Worm (Caenorhabditis elegans): ENCODE results near the gene K08D9.9.

K08D9.9 gene

DNA sequence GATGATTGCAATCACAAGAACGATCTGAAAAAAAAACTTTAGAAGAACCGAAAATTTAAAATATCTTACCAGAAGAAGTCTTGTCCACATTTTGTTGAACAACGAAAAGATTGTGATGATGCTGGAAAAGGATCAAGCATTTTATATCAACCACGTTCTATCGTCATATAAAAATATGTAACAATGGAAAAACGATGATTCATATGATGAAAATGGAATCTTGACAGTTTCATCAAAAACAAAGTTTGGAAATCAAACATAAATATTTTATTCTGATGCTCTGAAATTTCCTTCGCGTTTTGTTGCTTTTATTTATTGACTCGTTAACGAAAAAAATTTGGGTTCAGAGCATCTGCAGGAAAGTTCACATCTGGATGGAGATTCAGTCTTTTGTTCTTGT lies at the start of gene K08D9.9, which contains the start of gene str-16:
Gene K08D9.9, minus strand, starts transcription at position 101 of the 400 bp plus-strand sequence.
Gene str-16, plus strand, starts transcription at position 266 of the 400 bp plus-strand sequence.
- TF ChIP-seq W03F9.2 (tag; optimal IDR thresholded peaks at IDR 0.05): no peak
- TF ChIP-seq him-1 (tag; optimal IDR thresholded peaks at IDR 0.05): no peak
- TF ChIP-seq dao-5 (tag; optimal IDR thresholded peaks at IDR 0.05): no peak

DNA sequence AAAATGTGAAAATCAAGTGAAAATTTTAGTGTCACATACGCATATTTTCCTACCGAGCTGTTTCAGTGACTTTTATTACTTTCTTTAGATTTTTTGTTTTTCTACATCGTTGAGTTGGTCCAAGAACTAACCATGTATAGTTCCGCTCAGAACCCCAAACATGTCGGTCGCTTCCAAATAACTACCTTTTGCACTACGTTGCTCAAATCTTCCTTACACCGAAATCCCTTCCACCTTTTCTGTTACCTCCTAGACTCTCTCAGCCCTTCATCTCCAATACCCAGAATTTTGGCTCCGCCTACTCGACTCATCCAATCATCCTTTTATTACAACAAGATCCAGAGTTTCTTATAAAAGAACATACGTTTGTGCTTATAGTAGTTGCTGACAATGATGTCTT lies 48.1 kb upstream of the K08D9.9 start, which contains the start of gene F35F10.5:
Gene F35F10.5, plus strand, starts transcription at position 301 of the 400 bp plus-strand sequence.
- TF ChIP-seq W03F9.2 (tag; optimal IDR thresholded peaks at IDR 0.05) (no peak), him-1 (tag; optimal IDR thresholded peaks at IDR 0.05) (no peak), dao-5 (tag; optimal IDR thresholded peaks at IDR 0.05) (no peak)

DNA sequence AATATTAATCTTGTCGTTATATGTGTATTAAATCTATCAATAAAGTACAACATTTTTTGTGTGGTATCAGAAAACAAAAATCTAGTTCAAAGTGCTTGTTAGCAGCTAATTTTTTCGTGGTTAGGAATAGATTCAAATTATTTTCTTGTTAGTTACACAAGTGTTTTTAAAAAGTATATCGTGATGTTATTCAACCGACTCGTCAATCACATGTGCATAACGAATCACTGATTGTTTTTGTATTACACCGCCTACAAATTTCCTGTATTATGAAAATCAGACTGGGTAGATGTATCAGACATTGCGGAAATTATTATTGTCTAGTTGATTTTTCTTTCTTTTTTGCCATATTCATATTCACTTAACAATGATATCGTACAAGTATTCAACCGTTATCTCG lies 46.4 kb upstream of the K08D9.9 start, which contains the start of gene str-64:
Gene str-64, plus strand, starts transcription at position 301 of the 400 bp plus-strand sequence.
- TF ChIP-seq dao-5 (tag; optimal IDR thresholded peaks at IDR 0.05): no peak
- no peak for TF ChIP-seq W03F9.2 (tag; optimal IDR thresholded peaks at IDR 0.05)
- TF ChIP-seq him-1 (tag; optimal IDR thresholded peaks at IDR 0.05): no peak

DNA sequence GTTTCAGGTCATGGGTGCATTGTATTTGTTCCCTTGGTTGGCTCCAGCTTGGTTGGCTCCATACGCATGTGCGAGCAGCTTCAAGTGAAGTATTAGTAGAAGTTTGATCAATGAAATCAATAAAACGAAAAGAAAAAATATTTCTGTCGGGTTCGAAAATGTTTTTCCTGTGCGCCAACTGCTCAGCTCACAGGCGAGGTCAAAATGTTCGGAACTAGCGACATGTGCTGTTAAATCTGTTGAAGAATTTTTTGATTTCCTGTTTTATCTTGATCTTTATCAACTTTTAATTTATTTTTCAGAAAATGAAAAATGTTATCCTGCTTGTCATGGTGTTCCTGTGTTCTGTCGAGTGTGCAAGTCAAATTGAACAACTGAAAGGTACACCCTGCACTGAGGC lies 45.0 kb upstream of the K08D9.9 start, which contains the start of gene T28A11.25:
Gene T28A11.25, plus strand, starts transcription at position 301 of the 400 bp plus-strand sequence.
- no peak for TF ChIP-seq W03F9.2 (tag; optimal IDR thresholded peaks at IDR 0.05)
- no peak for TF ChIP-seq dao-5 (tag; optimal IDR thresholded peaks at IDR 0.05)
- no peak for TF ChIP-seq him-1 (tag; optimal IDR thresholded peaks at IDR 0.05)

DNA sequence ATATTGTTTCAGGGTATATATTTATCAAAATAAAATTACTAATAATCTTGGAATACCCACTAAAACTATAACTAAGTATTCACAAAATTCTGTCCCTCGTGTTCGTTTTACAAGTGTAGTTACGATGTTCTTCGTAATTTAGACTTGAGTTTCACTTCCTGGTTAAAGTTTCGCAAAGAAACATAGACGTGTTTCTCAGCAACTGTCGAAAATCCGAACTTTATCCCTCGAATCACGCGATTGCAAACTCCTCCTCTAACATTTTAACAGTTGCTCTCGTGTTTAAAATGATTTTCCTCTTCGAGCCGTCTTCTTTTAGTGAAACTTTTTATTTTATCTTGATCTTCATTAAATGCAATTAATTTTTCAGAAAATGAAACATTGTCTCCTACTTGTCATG lies 43.5 kb upstream of the K08D9.9 start, which contains the start of gene T28A11.2:
Gene T28A11.2, plus strand, starts transcription at position 371 of the 400 bp plus-strand sequence.
- no peak for TF ChIP-seq dao-5 (tag; optimal IDR thresholded peaks at IDR 0.05)
- TF ChIP-seq W03F9.2 (tag; optimal IDR thresholded peaks at IDR 0.05): no peak
- no peak for TF ChIP-seq him-1 (tag; optimal IDR thresholded peaks at IDR 0.05)

DNA sequence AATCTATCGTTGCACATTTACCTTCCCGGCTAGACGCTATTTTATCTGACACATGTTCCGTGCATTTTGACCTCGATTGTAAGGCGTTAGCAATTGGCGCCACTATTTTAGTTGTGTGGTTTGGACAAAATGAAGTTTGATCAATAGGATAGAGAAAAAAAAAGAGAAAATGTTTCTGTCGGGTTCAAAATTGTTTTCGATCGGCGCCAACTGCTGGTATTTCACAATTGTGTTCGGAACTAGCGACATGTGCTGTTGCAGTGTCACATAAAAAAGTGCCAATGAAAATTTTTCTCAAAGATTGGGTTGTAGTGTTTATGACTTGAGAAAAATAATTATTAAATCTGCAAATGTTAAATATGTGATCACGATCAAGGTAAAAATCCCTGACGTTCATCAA lies 42.6 kb upstream of the K08D9.9 start:
- TF ChIP-seq dao-5 (tag; optimal IDR thresholded peaks at IDR 0.05): no peak
- no peak for TF ChIP-seq him-1 (tag; optimal IDR thresholded peaks at IDR 0.05)
- no peak for TF ChIP-seq W03F9.2 (tag; optimal IDR thresholded peaks at IDR 0.05)

DNA sequence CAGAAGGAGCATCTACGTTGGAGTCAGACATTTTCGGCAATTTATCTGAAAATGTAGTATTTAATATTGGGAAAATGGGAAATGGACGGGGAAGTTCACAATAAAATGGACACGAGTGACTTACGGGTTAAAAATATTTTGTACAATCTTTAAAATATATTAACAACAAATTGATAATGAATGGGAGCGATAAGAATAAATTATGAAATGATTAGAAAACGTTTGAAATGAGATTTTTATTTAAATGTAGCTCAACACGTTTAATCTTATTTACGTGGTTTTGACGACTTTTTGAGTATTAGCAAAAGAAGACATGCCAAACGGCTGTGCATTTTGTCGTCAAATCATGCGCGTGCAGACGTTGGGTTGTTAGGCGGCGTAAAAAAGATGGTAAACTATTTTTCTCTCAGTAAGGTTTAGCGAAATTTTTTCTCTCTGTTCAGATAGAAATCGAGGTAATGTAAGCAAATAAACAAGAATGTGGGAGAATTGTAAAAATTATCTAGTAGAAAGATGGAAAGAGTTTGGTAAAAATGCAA lies 41.7 kb upstream of the K08D9.9 start, which contains the start of gene fbxa-64:
Gene fbxa-64, minus strand, starts transcription at position 51 of the 539 bp plus-strand sequence.
- TF ChIP-seq dao-5 (tag; optimal IDR thresholded peaks at IDR 0.05) (no peak), W03F9.2 (tag; optimal IDR thresholded peaks at IDR 0.05) (no peak), him-1 (tag; optimal IDR thresholded peaks at IDR 0.05) (no peak)

DNA sequence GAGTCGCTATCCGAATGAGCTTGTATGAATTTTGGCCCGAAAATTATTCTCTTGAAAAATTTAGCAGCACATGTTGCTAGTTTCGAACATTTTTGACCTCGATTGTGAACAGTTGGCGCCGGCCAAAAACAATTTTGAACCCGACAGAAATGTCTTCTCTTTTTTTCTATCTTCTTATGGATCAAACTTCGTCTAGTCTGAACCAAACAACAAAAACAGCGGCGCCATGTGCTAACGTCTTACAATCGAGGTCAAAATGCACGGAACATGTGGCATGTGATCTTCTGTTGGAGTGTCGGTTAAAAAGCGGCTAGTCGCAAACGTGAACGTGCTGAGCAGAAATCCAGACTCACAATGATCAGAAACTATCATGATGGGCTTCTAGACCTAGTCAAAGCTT lies 39.7 kb upstream of the K08D9.9 start:
- TF ChIP-seq W03F9.2 (tag; optimal IDR thresholded peaks at IDR 0.05) (no peak), him-1 (tag; optimal IDR thresholded peaks at IDR 0.05) (no peak), dao-5 (tag; optimal IDR thresholded peaks at IDR 0.05) (no peak)

DNA sequence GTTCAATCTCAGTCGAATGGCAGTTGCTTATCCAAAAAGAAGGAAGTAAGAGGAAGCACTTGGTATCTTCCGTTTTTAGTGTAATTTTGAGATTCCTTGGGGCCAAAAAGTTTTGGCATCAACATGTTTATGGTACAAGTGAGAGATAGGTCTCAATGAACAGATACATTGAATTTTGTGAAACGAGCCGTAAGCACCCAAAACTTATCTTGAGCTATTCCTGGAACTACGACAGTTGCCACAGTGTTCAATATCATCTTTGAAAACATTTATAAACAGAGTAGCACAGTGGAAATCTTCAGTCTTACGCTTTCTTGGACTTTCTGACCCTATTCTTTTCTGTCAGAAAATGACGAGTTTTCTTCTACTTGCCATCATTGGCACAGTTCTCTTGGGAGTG lies 38.5 kb upstream of the K08D9.9 start, which contains the start of gene T28A11.3:
Gene T28A11.3, plus strand, starts transcription at position 301 of the 400 bp plus-strand sequence.
- TF ChIP-seq dao-5 (tag; optimal IDR thresholded peaks at IDR 0.05) (no peak), W03F9.2 (tag; optimal IDR thresholded peaks at IDR 0.05) (no peak), him-1 (tag; optimal IDR thresholded peaks at IDR 0.05) (no peak)

DNA sequence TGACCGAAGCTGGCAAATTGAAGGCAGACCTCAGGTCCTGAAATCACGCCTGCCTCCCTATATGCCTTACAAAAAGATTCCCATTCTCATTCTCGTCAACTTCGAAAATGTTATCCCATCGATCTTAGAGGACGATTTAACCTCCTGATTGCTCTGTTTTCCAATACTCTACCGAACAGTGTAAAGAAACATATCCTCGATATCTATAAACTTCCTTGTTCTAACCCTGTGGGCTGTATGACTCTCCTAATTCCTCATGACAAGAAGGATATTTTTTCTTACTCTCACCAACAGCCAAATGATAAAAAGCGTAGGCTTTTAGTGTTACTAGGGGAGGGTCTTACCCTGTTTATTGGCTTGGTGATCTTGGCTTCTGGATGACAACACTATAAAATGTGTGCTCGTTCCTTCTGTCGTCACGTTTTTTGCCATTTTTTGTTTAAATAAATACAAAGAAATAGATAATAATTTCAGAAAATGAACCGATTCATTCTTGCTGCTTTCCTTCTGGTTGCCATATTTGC lies 37.1 kb upstream of the K08D9.9 start, which contains the start of gene T28A11.4:
Gene T28A11.4, plus strand, starts transcription at position 474 of the 524 bp plus-strand sequence.
- TF ChIP-seq dao-5 (tag; optimal IDR thresholded peaks at IDR 0.05) (no peak), him-1 (tag; optimal IDR thresholded peaks at IDR 0.05) (no peak), W03F9.2 (tag; optimal IDR thresholded peaks at IDR 0.05) (no peak)

DNA sequence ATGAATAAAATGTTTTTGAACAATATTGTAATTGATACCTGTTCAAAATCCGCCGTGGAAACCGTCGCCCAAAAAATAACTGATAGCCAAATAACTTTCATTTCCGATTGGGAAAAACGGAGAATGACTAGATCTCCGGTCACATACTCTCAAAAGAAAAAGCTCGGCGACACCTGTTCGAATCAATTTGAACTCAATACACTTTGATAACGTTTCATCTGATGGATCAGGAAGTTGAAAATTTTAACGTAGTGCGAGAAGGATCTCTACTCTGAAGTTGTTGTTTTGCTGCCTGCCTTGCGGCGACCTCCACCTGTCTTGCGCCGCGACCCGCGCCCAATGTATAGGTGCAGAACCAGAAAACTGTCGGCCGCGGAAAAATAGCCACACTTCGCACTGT lies 36.6 kb upstream of the K08D9.9 start, which contains the start of gene T28A11.20:
Gene T28A11.20, minus strand, starts transcription at position 101 of the 400 bp plus-strand sequence.
- TF ChIP-seq dao-5 (tag; optimal IDR thresholded peaks at IDR 0.05) (no peak), W03F9.2 (tag; optimal IDR thresholded peaks at IDR 0.05) (no peak), him-1 (tag; optimal IDR thresholded peaks at IDR 0.05) (no peak)

DNA sequence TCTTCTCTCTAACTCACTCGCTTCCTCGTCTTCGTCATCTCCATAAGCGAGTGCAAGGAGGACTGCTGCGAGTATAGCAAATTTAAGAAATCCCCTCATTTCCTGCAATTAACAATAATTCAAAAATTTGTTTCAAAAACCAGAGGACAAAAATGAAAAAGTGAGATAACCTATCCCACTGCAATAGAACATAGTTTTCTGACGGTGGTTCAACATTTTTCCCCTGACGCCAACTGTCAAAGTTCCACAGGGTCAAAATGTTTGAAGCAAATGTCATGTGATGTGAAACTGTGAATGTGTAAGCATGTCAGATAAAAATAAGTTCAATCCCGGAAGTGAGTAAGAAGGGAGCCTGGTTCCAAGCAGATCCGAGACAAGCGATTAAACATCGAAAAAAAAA lies 32.9 kb upstream of the K08D9.9 start, which contains the start of gene T28A11.19:
Gene T28A11.19, minus strand, starts transcription at position 108 of the 400 bp plus-strand sequence.
- no peak for TF ChIP-seq W03F9.2 (tag; optimal IDR thresholded peaks at IDR 0.05)
- TF ChIP-seq dao-5 (tag; optimal IDR thresholded peaks at IDR 0.05): no peak
- TF ChIP-seq him-1 (tag; optimal IDR thresholded peaks at IDR 0.05): no peak

DNA sequence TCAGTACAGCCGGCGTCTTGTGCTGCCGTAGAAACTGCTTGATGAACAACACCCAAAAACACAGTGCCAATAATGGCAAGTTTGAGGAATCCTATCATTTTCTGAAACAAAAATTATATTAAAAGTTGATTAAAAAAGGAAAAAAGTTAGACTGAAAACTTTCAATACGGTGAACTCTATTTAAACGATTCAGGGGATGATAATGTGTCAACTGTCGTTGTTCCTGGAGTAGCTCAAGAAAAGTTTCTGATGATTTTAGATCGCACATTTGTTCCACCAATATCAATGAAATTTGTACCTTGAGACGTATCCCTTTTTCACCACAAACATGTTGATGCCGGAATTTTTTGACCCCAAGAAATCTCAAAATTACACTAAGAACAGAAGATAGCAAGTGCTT lies 31.4 kb upstream of the K08D9.9 start, which contains the start of gene T28A11.18:
Gene T28A11.18, minus strand, starts transcription at position 101 of the 400 bp plus-strand sequence.
- TF ChIP-seq W03F9.2 (tag; optimal IDR thresholded peaks at IDR 0.05) (no peak), dao-5 (tag; optimal IDR thresholded peaks at IDR 0.05) (no peak), him-1 (tag; optimal IDR thresholded peaks at IDR 0.05) (no peak)

DNA sequence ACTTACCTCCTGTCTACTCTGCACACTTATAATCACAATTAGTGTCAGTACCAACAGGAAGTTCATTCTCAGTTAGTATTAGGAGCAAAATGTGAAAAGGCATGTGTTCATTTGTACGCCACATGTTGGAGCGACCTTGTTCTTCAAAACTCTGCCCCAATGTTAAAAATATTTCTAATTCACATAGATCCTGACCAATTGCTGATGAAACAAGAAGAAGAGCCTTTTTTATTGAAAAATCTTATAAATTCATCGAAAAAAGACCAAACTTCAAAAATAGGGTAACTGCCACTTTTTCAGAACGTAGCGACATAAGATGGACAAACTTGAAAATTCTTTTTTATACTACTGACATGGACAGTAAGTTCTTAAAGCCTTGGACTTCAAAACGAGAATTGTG lies 29.7 kb upstream of the K08D9.9 start, which contains the start of gene T28A11.17:
Gene T28A11.17, minus strand, starts transcription at position 101 of the 400 bp plus-strand sequence.
- TF ChIP-seq dao-5 (tag; optimal IDR thresholded peaks at IDR 0.05): no peak
- no peak for TF ChIP-seq him-1 (tag; optimal IDR thresholded peaks at IDR 0.05)
- no peak for TF ChIP-seq W03F9.2 (tag; optimal IDR thresholded peaks at IDR 0.05)

Data from whole organism, L4/young adult.